In genomic region chrV:20097164-20097563, ce11 we compare ENCODE assay signal across 3 worm cellular contexts.
TF ChIP-seq lines count a peak whose summit lies in the region.

No protein-coding gene starts in this region.

TF ChIP-seq in whole organism, L2 larva, 48 proteins besides CTCF, POLR2A, EP300 and RAD21:
- TF ChIP-seq lin-39 (tag; optimal IDR thresholded peaks at IDR 0.05; lab: Kevin White, UChicago) (no peak), unc-62 (GFP tag; optimal IDR thresholded peaks at IDR 0.05; lab: Kevin White, UChicago) (no peak), unc-55 (GFP tag; optimal IDR thresholded peaks at IDR 0.05; lab: Kevin White, UChicago) (peak; percentile 6), crh-2 (tag; optimal IDR thresholded peaks at IDR 0.05; lab: Kevin White, UChicago) (no peak)

TF ChIP-seq in whole organism, L4 larva, 104 proteins besides CTCF, POLR2A, EP300 and RAD21:
- peak; percentile 74 for TF ChIP-seq set-16 (GFP tag; IDR thresholded peaks at IDR 0.05; lab: Robert Waterston, UW)
- no peak for TF ChIP-seq lin-15B (tag; optimal IDR thresholded peaks at IDR 0.05; lab: Kevin White, UChicago)

TF ChIP-seq in whole organism, young adult, 124 proteins besides CTCF, POLR2A, EP300 and RAD21:
- TF ChIP-seq K12H6.12 (tag; optimal IDR thresholded peaks at IDR 0.05; lab: Kevin White, UChicago) = no peak
- peak; percentile 77 for TF ChIP-seq zfh-2 (GFP tag; conservative IDR thresholded peaks at IDR 0.05; lab: Robert Waterston, UW)
- TF ChIP-seq pbrm-1 (GFP tag; IDR thresholded peaks at IDR 0.05; lab: Robert Waterston, UW) = no peak
- no peak for TF ChIP-seq nfya-2 (GFP tag; IDR thresholded peaks at IDR 0.05; lab: Robert Waterston, UW)
- no peak for TF ChIP-seq lir-1 (GFP tag; conservative IDR thresholded peaks at IDR 0.05; lab: Robert Waterston, UW)
- no peak for TF ChIP-seq cebp-2 (GFP tag; IDR thresholded peaks at IDR 0.05; lab: Robert Waterston, UW)
- TF ChIP-seq F33H1.4 (GFP tag; IDR thresholded peaks at IDR 0.05; lab: Robert Waterston, UW) = no peak
